Worm (Caenorhabditis elegans) whole organism, early embryonic: ENCODE results near the gene algn-13.

Experiments used
- B0310.2 ChIP-seq: sonication (generic microtip); optimal IDR thresholded peaks from 2 replicates; lab custom pipeline; 2016; ENCODE audit warnings: mild to moderate bottlenecking, missing genetic modification characterization, missing compliant biosample characterization
- F13C5.2 ChIP-seq: sonication (generic microtip); optimal IDR thresholded peaks from 2 replicates; lab custom pipeline; 2017; ENCODE audit warnings: mild to moderate bottlenecking, missing genetic modification characterization, inconsistent platforms, missing compliant biosample characterization
- aly-1 ChIP-seq: sonication (generic microtip); optimal IDR thresholded peaks from 2 replicates; lab custom pipeline; 2016; ENCODE audit warnings: missing genetic modification characterization, missing compliant biosample characterization
- ama-1 ChIP-seq: fragments of 150-350 bp; optimal IDR thresholded peaks from 2 replicates; lab custom pipeline; 2014
- ets-7 ChIP-seq: sonication (generic microtip); optimal IDR thresholded peaks from 2 replicates; lab custom pipeline; 2016; ENCODE audit warnings: missing genotype, missing genetic modification characterization, missing compliant biosample characterization
- flt-1 ChIP-seq: fragments of 200-800 bp; sonication (Bioruptor generic); IDR thresholded peaks from 2 replicates; pipeline ENCODE4 v1.3.6; 2022; ENCODE audit warnings: missing genetic modification characterization, missing compliant biosample characterization
- hmbx-1 ChIP-seq: sonication (generic microtip); optimal IDR thresholded peaks from 2 replicates; lab custom pipeline; 2016; ENCODE audit warnings: mild to moderate bottlenecking, missing genetic modification characterization, missing compliant biosample characterization
- hnd-1 ChIP-seq: sonication (generic microtip); optimal IDR thresholded peaks from 2 replicates; lab custom pipeline; 2016; ENCODE audit warnings: missing genetic modification characterization, missing compliant biosample characterization
- sea-1 ChIP-seq: fragments of 200-800 bp; sonication (Bioruptor generic); conservative IDR thresholded peaks from 2 replicates; pipeline ENCODE4 v1.3.6; 2022; ENCODE audit warnings: missing genetic modification characterization, missing compliant biosample characterization
- tbx-11 ChIP-seq: fragments of 200-800 bp; sonication (Bioruptor generic); IDR thresholded peaks from 2 replicates; pipeline ENCODE4 v1.3.6; 2022; ENCODE audit warnings: missing genetic modification characterization, missing compliant biosample characterization
- tra-4 ChIP-seq: sonication (generic microtip); optimal IDR thresholded peaks from 2 replicates; lab custom pipeline; 2017; ENCODE audit warnings: missing genetic modification characterization, missing compliant biosample characterization

- no peak for TF ChIP-seq aly-1 (tag; lab: Kevin White, UChicago)
- TF ChIP-seq tbx-11 = no peak
- no peak for TF ChIP-seq ama-1 (lab: Kevin White, UChicago)
- no peak for TF ChIP-seq B0310.2 (tag; lab: Kevin White, UChicago)
- TF ChIP-seq ets-7 = no peak
- TF ChIP-seq F13C5.2 (tag; lab: Kevin White, UChicago) = no peak
- TF ChIP-seq hmbx-1 = no peak
- no peak for TF ChIP-seq tra-4
- TF ChIP-seq flt-1 = no peak
- no peak for TF ChIP-seq hnd-1
- no peak for TF ChIP-seq sea-1 (GFP tag; lab: Robert Waterston, UW)
Measured at ce11 chrV:13981677-13982076, 19.9 kb upstream of the algn-13 start.
